Fruit fly (Drosophila melanogaster): ENCODE measurements around the gene CG33795.

dm6 chr3L:16189058-16189924 lies 18.1 kb upstream of the CG33795 start:
- TF ChIP-seq EcR (GFP tag; optimal IDR thresholded peaks at IDR 0.05), result no peak
- TF ChIP-seq CG8478 (optimal IDR thresholded peaks at IDR 0.05), result no peak
- TF ChIP-seq psq (optimal IDR thresholded peaks at IDR 0.05), result no peak
- TF ChIP-seq usp (GFP tag; optimal IDR thresholded peaks at IDR 0.05), result no peak
- no peak for TF ChIP-seq pan (optimal IDR thresholded peaks at IDR 0.05)

All from whole organism.